Fruit fly (Drosophila melanogaster) whole organism, embryonic: ENCODE results near the gene anchor.
A peak's percentile ranks its signal among the peaks of the same experiment; 100 is the strongest.

Experiments
- ATbp ChIP-seq: fragments of 200-800 bp; sonication (Bioruptor generic); optimal IDR thresholded peaks from 2 replicates; lab custom pipeline; 2017; ENCODE audit warnings: missing biosample characterization, mild to moderate bottlenecking, missing genetic modification characterization, missing genetic modification reagents
- Aef1 ChIP-seq: fragments of 200-800 bp; sonication (Bioruptor generic); IDR thresholded peaks from 3 replicates; pipeline ENCODE4 v1.3.6; 2022; ENCODE audit warnings: missing biosample characterization, missing genetic modification characterization
- Atf-2 ChIP-seq: fragments of 200-800 bp; sonication (Bioruptor generic); optimal IDR thresholded peaks from 2 replicates; lab custom pipeline; 2016; ENCODE audit warnings: missing biosample characterization, missing genetic modification characterization
- BtbVII ChIP-seq: fragments of 200-800 bp; sonication (Bioruptor generic); optimal IDR thresholded peaks from 3 replicates; lab custom pipeline; 2017; ENCODE audit warnings: missing biosample characterization, mild to moderate bottlenecking, missing genetic modification characterization
- CG10274 ChIP-seq: fragments of 200-800 bp; sonication (Bioruptor generic); optimal IDR thresholded peaks from 3 replicates; lab custom pipeline; 2017; ENCODE audit warnings: missing biosample characterization, mild to moderate bottlenecking, missing genetic modification characterization
- CG11093 ChIP-seq: fragments of 200-800 bp; sonication (Bioruptor generic); IDR thresholded peaks from 3 replicates; pipeline ENCODE4 v1.3.6; 2022; ENCODE audit warnings: missing biosample characterization, missing genetic modification characterization
- CG11456 ChIP-seq: fragments of 200-800 bp; sonication (Bioruptor generic); IDR thresholded peaks from 3 replicates; pipeline ENCODE4 v1.3.6; 2022; ENCODE audit warnings: missing biosample characterization, missing genetic modification characterization
- CG11504 ChIP-seq: fragments of 200-800 bp; sonication (Bioruptor generic); optimal IDR thresholded peaks from 3 replicates; lab custom pipeline; 2019; ENCODE audit warnings: missing biosample characterization, mild to moderate bottlenecking, missing genetic modification characterization, moderate library complexity
- CG15601 ChIP-seq: fragments of 200-800 bp; sonication (Bioruptor generic); optimal IDR thresholded peaks from 3 replicates; lab custom pipeline; 2019; ENCODE audit warnings: missing biosample characterization, mild to moderate bottlenecking, missing genetic modification characterization, moderate library complexity
- CG18476 ChIP-seq: fragments of 200-800 bp; sonication (Bioruptor generic); optimal IDR thresholded peaks from 2 replicates; lab custom pipeline; 2016; ENCODE audit warnings: missing biosample characterization, mild to moderate bottlenecking, missing genetic modification characterization
- CG18619 ChIP-seq: fragments of 200-800 bp; sonication (Bioruptor generic); optimal IDR thresholded peaks from 3 replicates; lab custom pipeline; 2017; ENCODE audit warnings: missing biosample characterization, mild to moderate bottlenecking, missing genetic modification characterization
- CG2116 ChIP-seq: fragments of 200-800 bp; sonication (Bioruptor generic); optimal IDR thresholded peaks from 3 replicates; lab custom pipeline; 2018; ENCODE audit warnings: missing biosample characterization, mild to moderate bottlenecking, missing genetic modification characterization
- CG2129 ChIP-seq: fragments of 200-800 bp; sonication (Bioruptor generic); IDR thresholded peaks from 2 replicates; pipeline ENCODE4 v1.3.6; 2022; ENCODE audit warnings: missing biosample characterization, missing genetic modification characterization; ENCODE audit not compliant: partially characterized antibody
- CG34224 ChIP-seq: fragments of 200-800 bp; sonication (Bioruptor generic); IDR thresholded peaks from 3 replicates; pipeline ENCODE4 v1.3.6; 2022; ENCODE audit warnings: missing biosample characterization, missing genetic modification characterization; ENCODE audit not compliant: partially characterized antibody
- CG4360 ChIP-seq: fragments of 200-800 bp; sonication (Bioruptor generic); IDR thresholded peaks from 2 replicates; pipeline ENCODE4 v1.3.6; 2022; ENCODE audit warnings: missing biosample characterization, missing genetic modification characterization
- CG4404 ChIP-seq: fragments of 200-800 bp; sonication (Bioruptor generic); IDR thresholded peaks from 2 replicates; pipeline ENCODE4 v1.3.6; 2022; ENCODE audit warnings: missing biosample characterization, missing genetic modification characterization
- CG6272 ChIP-seq: fragments of 200-800 bp; sonication (Bioruptor generic); IDR thresholded peaks from 2 replicates; pipeline ENCODE4 v1.3.6; 2022; ENCODE audit warnings: missing biosample characterization, missing genetic modification characterization
- CG6683 ChIP-seq: fragments of 200-800 bp; sonication (Bioruptor generic); optimal IDR thresholded peaks from 2 replicates; lab custom pipeline; 2017; ENCODE audit warnings: missing biosample characterization, mild to moderate bottlenecking, missing genetic modification characterization, missing genetic modification reagents
- CG8290 ChIP-seq, 3 experiments: fragments of 200-800 bp; sonication (Bioruptor generic); optimal IDR thresholded peaks; 2 replicates each; lab custom pipeline; 2016 to 2019; ENCODE audit warnings: missing biosample characterization in 3 of 3, missing genetic modification characterization in 3 of 3, mild to moderate bottlenecking in 2 of 3, moderate library complexity in 1 of 3
- CG8388 ChIP-seq: fragments of 200-800 bp; sonication (Bioruptor generic); optimal IDR thresholded peaks from 2 replicates; lab custom pipeline; 2019; ENCODE audit warnings: missing biosample characterization, mild to moderate bottlenecking, missing genetic modification characterization, moderate library complexity
- HLH3B ChIP-seq: fragments of 200-800 bp; sonication (Bioruptor generic); IDR thresholded peaks from 2 replicates; pipeline ENCODE4 v1.3.6; 2022; ENCODE audit warnings: missing biosample characterization, missing genetic modification characterization
- HLH4C ChIP-seq: fragments of 200-800 bp; sonication (Bioruptor generic); IDR thresholded peaks from 3 replicates; pipeline ENCODE4 v1.3.6; 2022; ENCODE audit warnings: missing biosample characterization, missing genetic modification characterization; ENCODE audit not compliant: partially characterized antibody
- Jarid2 ChIP-seq: fragments of 200-800 bp; sonication (Bioruptor generic); optimal IDR thresholded peaks from 3 replicates; lab custom pipeline; 2017; ENCODE audit warnings: mild to moderate bottlenecking, missing biosample characterization, missing genetic modification reagents, missing genetic modification characterization
- Lhr ChIP-seq: fragments of 200-800 bp; sonication (Bioruptor generic); optimal IDR thresholded peaks from 3 replicates; lab custom pipeline; 2017; ENCODE audit warnings: mild to moderate bottlenecking, missing biosample characterization, missing genetic modification reagents, missing genetic modification characterization
- Med ChIP-seq: fragments of 200-800 bp; sonication (Bioruptor generic); peaks from one replicate; lab custom pipeline; 2016; ENCODE audit warnings: missing biosample characterization, missing genetic modification characterization, mild to moderate bottlenecking, inconsistent platforms, moderate library complexity
- Myb ChIP-seq: fragments of 200-800 bp; sonication (Bioruptor generic); optimal IDR thresholded peaks from 2 replicates; lab custom pipeline; 2016; ENCODE audit warnings: missing biosample characterization, missing genetic modification characterization
- Optix ChIP-seq: fragments of 200-800 bp; sonication (Bioruptor generic); IDR thresholded peaks from 3 replicates; pipeline ENCODE4 v1.3.6; 2022; ENCODE audit warnings: missing biosample characterization, missing genetic modification characterization
- Stat92E ChIP-seq, 3 experiments: fragments of >200 bp in 2 of 3; fragments of 200-800 bp in 1 of 3; sonication (Bioruptor generic) in 1 of 3; optimal IDR thresholded peaks; 2 replicates each; lab custom pipeline; 2017 to 2019; ENCODE audit warnings: missing biosample characterization in 3 of 3, missing genetic modification characterization in 3 of 3, mild to moderate bottlenecking in 1 of 3, moderate library complexity in 1 of 3
- Usf ChIP-seq: fragments of 200-800 bp; sonication (Bioruptor generic); optimal IDR thresholded peaks from 2 replicates; lab custom pipeline; 2017; ENCODE audit warnings: missing genotype, missing biosample characterization, missing genetic modification characterization
- Xrp1 ChIP-seq: fragments of 200-800 bp; sonication (Bioruptor generic); IDR thresholded peaks from 2 replicates; pipeline ENCODE4 v1.3.6; 2022; ENCODE audit warnings: missing biosample characterization, missing genetic modification characterization
- abd-A ChIP-seq: fragments of 200-800 bp; sonication (Bioruptor generic); optimal IDR thresholded peaks from 3 replicates; lab custom pipeline; 2019; ENCODE audit warnings: missing biosample characterization, mild to moderate bottlenecking, missing genetic modification characterization, moderate library complexity
- aop ChIP-seq: fragments of 200-800 bp; sonication (Bioruptor generic); IDR thresholded peaks from 2 replicates; pipeline ENCODE4 v1.3.6; 2022; ENCODE audit warnings: missing biosample characterization, missing genetic modification characterization
- ash1 ChIP-seq: fragments of 200-800 bp; sonication (Bioruptor generic); optimal IDR thresholded peaks from 2 replicates; lab custom pipeline; 2018; ENCODE audit warnings: missing biosample characterization, mild to moderate bottlenecking, missing genetic modification characterization
- cg ChIP-seq: fragments of 200-800 bp; sonication (Bioruptor generic); optimal IDR thresholded peaks from 3 replicates; lab custom pipeline; 2019; ENCODE audit warnings: missing biosample characterization, mild to moderate bottlenecking, missing genetic modification characterization, moderate library complexity
- dati ChIP-seq: fragments of 200-800 bp; sonication (Bioruptor generic); IDR thresholded peaks from 2 replicates; pipeline ENCODE4 v1.3.6; 2022; ENCODE audit warnings: missing biosample characterization, missing genetic modification characterization
- dmrt99B ChIP-seq: fragments of 200-800 bp; sonication (Bioruptor generic); optimal IDR thresholded peaks from 2 replicates; lab custom pipeline; 2018; ENCODE audit warnings: missing biosample characterization, mild to moderate bottlenecking, missing genetic modification characterization, moderate library complexity
- emc ChIP-seq: fragments of 200-800 bp; sonication (Bioruptor generic); optimal IDR thresholded peaks from 2 replicates; lab custom pipeline; 2016; ENCODE audit warnings: missing biosample characterization, missing genetic modification characterization
- fu2 ChIP-seq: fragments of 200-800 bp; sonication (Bioruptor generic); optimal IDR thresholded peaks from 2 replicates; lab custom pipeline; 2016; ENCODE audit warnings: missing biosample characterization, missing genetic modification characterization
- jing ChIP-seq: fragments of 200-800 bp; sonication (Bioruptor generic); optimal IDR thresholded peaks from 2 replicates; lab custom pipeline; 2018; ENCODE audit warnings: missing biosample characterization, mild to moderate bottlenecking, missing genetic modification characterization
- lov ChIP-seq, 2 experiments: fragments of 200-800 bp in 1 of 2; fragments of >200 bp in 1 of 2; sonication (Bioruptor generic) in 1 of 2; IDR thresholded peaks in 1 of 2; optimal IDR thresholded peaks in 1 of 2; 2 replicates in 1 of 2; 3 replicates in 1 of 2; pipeline versions ENCODE4 v1.3.6 to Lab custom; 2017 to 2022; ENCODE audit warnings: missing biosample characterization in 1 of 2, missing genetic modification characterization in 1 of 2
- luna ChIP-seq: fragments of 200-800 bp; sonication (Bioruptor generic); optimal IDR thresholded peaks from 2 replicates; lab custom pipeline; 2016; ENCODE audit warnings: missing biosample characterization, missing genetic modification characterization
- mam ChIP-seq: fragments of 200-800 bp; sonication (Bioruptor generic); optimal IDR thresholded peaks from 3 replicates; lab custom pipeline; 2016; ENCODE audit warnings: missing biosample characterization, missing genetic modification characterization
- nau ChIP-seq: fragments of 200-800 bp; sonication (Bioruptor generic); optimal IDR thresholded peaks from 3 replicates; lab custom pipeline; 2017; ENCODE audit warnings: missing biosample characterization, mild to moderate bottlenecking, missing genetic modification characterization, missing genetic modification reagents
- oc ChIP-seq: fragments of 200-800 bp; sonication (Bioruptor generic); optimal IDR thresholded peaks from 2 replicates; lab custom pipeline; 2018; ENCODE audit warnings: missing biosample characterization, mild to moderate bottlenecking, missing genetic modification characterization, moderate library complexity
- peb ChIP-seq: fragments of 200-800 bp; sonication (Bioruptor generic); IDR thresholded peaks from 2 replicates; pipeline ENCODE4 v1.3.6; 2022; ENCODE audit warnings: missing biosample characterization, missing genetic modification characterization
- ro ChIP-seq: fragments of 200-800 bp; sonication (Bioruptor generic); IDR thresholded peaks from 2 replicates; pipeline ENCODE4 v1.3.6; 2022; ENCODE audit warnings: missing biosample characterization, missing genetic modification characterization
- row ChIP-seq: fragments of 200-800 bp; sonication (Bioruptor generic); IDR thresholded peaks from 3 replicates; pipeline ENCODE4 v1.3.6; 2022; ENCODE audit warnings: missing biosample characterization, missing genetic modification characterization
- trh ChIP-seq: fragments of 200-800 bp; sonication (Bioruptor generic); optimal IDR thresholded peaks from 2 replicates; lab custom pipeline; 2016; ENCODE audit warnings: missing biosample characterization, missing genetic modification characterization
- unpg ChIP-seq: fragments of 200-800 bp; sonication (Bioruptor generic); optimal IDR thresholded peaks from 3 replicates; lab custom pipeline; 2018; ENCODE audit warnings: missing biosample characterization, mild to moderate bottlenecking, missing genetic modification characterization, moderate library complexity
- vvl ChIP-seq: fragments of 200-800 bp; sonication (Bioruptor generic); IDR thresholded peaks from 2 replicates; pipeline ENCODE4 v1.3.6; 2022; ENCODE audit warnings: missing biosample characterization, missing genetic modification characterization

Gene anchor

dm6 chr3L:17596897-17597296 lies 24.7 kb upstream of the anchor start (continued):
- TF ChIP-seq ash1 (GFP tag; lab: Kevin White, UChicago): no peak
- TF ChIP-seq CG11504 (tag; lab: Kevin White, UChicago): peak; percentile 42
- no peak for TF ChIP-seq CG4404 (GFP tag; lab: Robert Waterston, UW)
- no peak for TF ChIP-seq ro (GFP tag; lab: Robert Waterston, UW)
- peak; percentile 59 for TF ChIP-seq CG15601 (tag; lab: Kevin White, UChicago)
- no peak for TF ChIP-seq CG2129 (GFP tag; lab: Robert Waterston, UW)
- no peak for TF ChIP-seq ATbp
- peak; percentile 96 for TF ChIP-seq vvl (GFP tag; lab: Robert Waterston, UW)
- TF ChIP-seq unpg (GFP tag; lab: Kevin White, UChicago): no peak
- TF ChIP-seq CG11093 (GFP tag; lab: Robert Waterston, UW): no peak
- no peak for TF ChIP-seq oc (tag; lab: Kevin White, UChicago)
- no peak for TF ChIP-seq row (GFP tag; lab: Robert Waterston, UW)
- no peak for TF ChIP-seq Aef1 (GFP tag; lab: Robert Waterston, UW)
- no peak for TF ChIP-seq aop (GFP tag; lab: Robert Waterston, UW)
- peak; percentile 92 for TF ChIP-seq Med (GFP tag; lab: Kevin White, UChicago)
- TF ChIP-seq jing: no peak
- TF ChIP-seq mam: no peak
- TF ChIP-seq CG34224: no peak
- TF ChIP-seq Myb: peak; percentile 63
- peak; percentile 27 for TF ChIP-seq luna
- no peak for TF ChIP-seq dmrt99B (tag; lab: Kevin White, UChicago)
- TF ChIP-seq lov (optimal IDR thresholded peaks at IDR 0.05; lab: Kevin White, UChicago): no peak
- TF ChIP-seq lov (GFP tag; IDR thresholded peaks at IDR 0.05; lab: Robert Waterston, UW): no peak
- TF ChIP-seq abd-A (tag; lab: Kevin White, UChicago): peak; percentile 49
- no peak for TF ChIP-seq CG6683
- no peak for TF ChIP-seq emc
- no peak for TF ChIP-seq fu2 (GFP tag; lab: Kevin White, UChicago)
- TF ChIP-seq BtbVII (GFP tag; lab: Kevin White, UChicago): no peak
- TF ChIP-seq cg: no peak
- TF ChIP-seq peb (GFP tag; lab: Robert Waterston, UW): no peak
- no peak for TF ChIP-seq CG6272 (GFP tag; lab: Robert Waterston, UW)
- TF ChIP-seq CG11456 (GFP tag; lab: Robert Waterston, UW): no peak; the same call in 2 of the 3 replicates
- peak; percentile 93 for TF ChIP-seq Lhr (GFP tag; lab: Kevin White, UChicago)
- no peak for TF ChIP-seq Optix (GFP tag; lab: Robert Waterston, UW)
- TF ChIP-seq Stat92E (GFP tag; optimal IDR thresholded peaks at IDR 0.05; lab: Kevin White, UChicago): peak in 1 of 3 experiments; percentile 92
- TF ChIP-seq Jarid2: no peak
- TF ChIP-seq CG18619 (GFP tag; lab: Kevin White, UChicago): no peak
- no peak for TF ChIP-seq CG10274 (GFP tag; lab: Kevin White, UChicago)
- TF ChIP-seq CG2116 (GFP tag; lab: Kevin White, UChicago): no peak
- TF ChIP-seq CG8388 (GFP tag; lab: Kevin White, UChicago): no peak
- no peak for TF ChIP-seq HLH3B (GFP tag; lab: Robert Waterston, UW)
- no peak for TF ChIP-seq Xrp1 (GFP tag; lab: Robert Waterston, UW)
- TF ChIP-seq CG8290 (GFP tag; optimal IDR thresholded peaks at IDR 0.05; lab: Kevin White, UChicago): peak; percentile 11
- TF ChIP-seq CG8290 (tag; optimal IDR thresholded peaks at IDR 0.05; lab: Kevin White, UChicago): peak in 1 of 2 experiments; percentile 49
- TF ChIP-seq HLH4C (GFP tag; lab: Robert Waterston, UW): no peak
- TF ChIP-seq CG18476: no peak
- no peak for TF ChIP-seq Atf-2
- no peak for TF ChIP-seq CG4360 (GFP tag; lab: Robert Waterston, UW)
- no peak for TF ChIP-seq Usf (GFP tag; lab: Kevin White, UChicago)
- no peak for TF ChIP-seq trh
- no peak for TF ChIP-seq dati
- TF ChIP-seq nau (GFP tag; lab: Kevin White, UChicago): peak; percentile 44
